Worm (Caenorhabditis elegans): ENCODE results near the gene nhr-57.

ce11 chrV:4175624-4176023, 43.9 kb downstream of the nhr-57 start, which contains the start of the genes coh-4 and pid-5:
- TF ChIP-seq him-1 (tag; optimal IDR thresholded peaks at IDR 0.05): no peak
- TF ChIP-seq dao-5 (tag; optimal IDR thresholded peaks at IDR 0.05): no peak
